Worm (Caenorhabditis elegans) whole organism, L1 larva: ENCODE results near the gene fntb-1.

Experiments
- C16A3.4 ChIP-seq: fragments of 150-350 bp; optimal IDR thresholded peaks from 2 replicates; lab custom pipeline; 2014; ENCODE audit warnings: missing biosample characterization, missing genetic modification characterization
- C34B4.2 ChIP-seq: sonication (generic microtip); optimal IDR thresholded peaks from 2 replicates; lab custom pipeline; 2017; ENCODE audit warnings: mild to moderate bottlenecking, missing genetic modification characterization, missing compliant biosample characterization
- F16B12.6 ChIP-seq: fragments of 150-350 bp; optimal IDR thresholded peaks from 2 replicates; lab custom pipeline; 2014; ENCODE audit warnings: missing biosample characterization, missing genetic modification characterization
- blmp-1 ChIP-seq: fragments of 150-350 bp; optimal IDR thresholded peaks from 2 replicates; lab custom pipeline; 2014; ENCODE audit warnings: missing biosample characterization, missing genetic modification characterization
- ceh-63 ChIP-seq: fragments of 200-800 bp; sonication (Bioruptor generic); optimal IDR thresholded peaks from 2 replicates; lab custom pipeline; 2018; ENCODE audit warnings: mild to moderate bottlenecking, missing genetic modification characterization, missing compliant biosample characterization
- efl-1 ChIP-seq, 4 experiments: fragments of 150-350 bp; optimal IDR thresholded peaks in 3 of 4; peaks in 1 of 4; 1 replicate in 1 of 4; 2 replicates in 3 of 4; lab custom pipeline; 2014; ENCODE audit warnings: missing biosample characterization in 2 of 4, missing genetic modification characterization in 2 of 4, missing genetic modification reagents in 2 of 4
- egl-27 ChIP-seq, 2 experiments: fragments of 150-350 bp in 1 of 2; sonication (generic microtip); optimal IDR thresholded peaks; 3 replicates each; lab custom pipeline; 2017 to 2018; ENCODE audit warnings: missing biosample characterization in 2 of 2, missing genetic modification characterization in 2 of 2, missing genetic modification reagents in 2 of 2
- elt-3 ChIP-seq, 6 experiments: fragments of 150-350 bp in 1 of 6; sonication (generic microtip); optimal IDR thresholded peaks; 2 replicates each; lab custom pipeline; 2017 to 2018; ENCODE audit warnings: missing biosample characterization in 6 of 6, missing genetic modification characterization in 6 of 6, inconsistent platforms in 1 of 6
- fkh-4 ChIP-seq: sonication (generic microtip); optimal IDR thresholded peaks from 2 replicates; lab custom pipeline; 2016; ENCODE audit warnings: missing compliant biosample characterization, missing genetic modification characterization, borderline replicate concordance
- fkh-8 ChIP-seq: sonication (generic microtip); optimal IDR thresholded peaks from 2 replicates; lab custom pipeline; 2016; ENCODE audit warnings: mild to moderate bottlenecking, missing genetic modification characterization, missing compliant biosample characterization
- fos-1 ChIP-seq: fragments of 150-350 bp; optimal IDR thresholded peaks from 2 replicates; lab custom pipeline; 2014; ENCODE audit warnings: missing biosample characterization, missing genetic modification characterization
- hlh-17 ChIP-seq: fragments of 200-800 bp; sonication (Bioruptor generic); optimal IDR thresholded peaks from 2 replicates; lab custom pipeline; 2018; ENCODE audit warnings: missing genetic modification characterization, mild to moderate bottlenecking, missing compliant biosample characterization, moderate library complexity, borderline replicate concordance
- irx-1 ChIP-seq: sonication (generic microtip); optimal IDR thresholded peaks from 2 replicates; lab custom pipeline; 2016; ENCODE audit warnings: missing genetic modification characterization, missing compliant biosample characterization
- isw-1 ChIP-seq: fragments of 200-800 bp; sonication (Bioruptor generic); IDR thresholded peaks from 2 replicates; pipeline ENCODE4 v1.3.6; 2022; ENCODE audit warnings: missing genetic modification characterization, missing compliant biosample characterization
- lin-13 ChIP-seq: fragments of 150-350 bp; optimal IDR thresholded peaks from 2 replicates; lab custom pipeline; 2014; ENCODE audit warnings: missing biosample characterization, missing genetic modification reagents, missing genetic modification characterization
- lin-14 ChIP-seq: fragments of 200-800 bp; sonication (Bioruptor generic); optimal IDR thresholded peaks from 2 replicates; lab custom pipeline; 2018; ENCODE audit warnings: mild to moderate bottlenecking, missing genetic modification characterization, moderate library complexity, missing compliant biosample characterization
- lin-39 ChIP-seq: fragments of 150-350 bp; optimal IDR thresholded peaks from 2 replicates; lab custom pipeline; 2014; ENCODE audit warnings: missing biosample characterization, missing genetic modification reagents, missing genetic modification characterization
- lir-3 ChIP-seq: sonication (generic microtip); optimal IDR thresholded peaks from 2 replicates; lab custom pipeline; 2016; ENCODE audit warnings: mild to moderate bottlenecking, missing genetic modification characterization, moderate library complexity, missing compliant biosample characterization; ENCODE audit not compliant: poor library complexity
- lsy-2 ChIP-seq, 2 experiments: fragments of 150-350 bp; optimal IDR thresholded peaks; 2 replicates each; lab custom pipeline; 2014; ENCODE audit warnings: missing biosample characterization in 2 of 2, missing genetic modification characterization in 2 of 2
- mab-9 ChIP-seq: fragments of 200-800 bp; sonication (Bioruptor generic); IDR thresholded peaks from 2 replicates; pipeline ENCODE4 v1.3.6; 2022; ENCODE audit warnings: missing genetic modification reagents, missing genetic modification characterization, missing compliant biosample characterization
- mef-2 ChIP-seq: fragments of 150-350 bp; optimal IDR thresholded peaks from 2 replicates; lab custom pipeline; 2014; ENCODE audit warnings: missing biosample characterization, missing genetic modification characterization
- nhr-11 ChIP-seq: fragments of 150-350 bp; optimal IDR thresholded peaks from 2 replicates; lab custom pipeline; 2014; ENCODE audit warnings: missing biosample characterization, missing genetic modification characterization
- nhr-19 ChIP-seq: fragments of 200-800 bp; sonication (Bioruptor generic); conservative IDR thresholded peaks from 2 replicates; pipeline ENCODE4 v1.3.6; 2022; ENCODE audit warnings: missing genetic modification characterization, missing compliant biosample characterization
- nhr-20 ChIP-seq: sonication (generic microtip); optimal IDR thresholded peaks from 2 replicates; lab custom pipeline; 2016; ENCODE audit warnings: mild to moderate bottlenecking, missing genetic modification characterization, missing compliant biosample characterization
- nhr-71 ChIP-seq: sonication (generic microtip); optimal IDR thresholded peaks from 2 replicates; lab custom pipeline; 2016; ENCODE audit warnings: mild to moderate bottlenecking, missing genetic modification characterization, moderate library complexity, missing compliant biosample characterization
- nhr-84 ChIP-seq: sonication (generic microtip); optimal IDR thresholded peaks from 2 replicates; lab custom pipeline; 2017; ENCODE audit warnings: missing biosample characterization, missing genetic modification characterization
- nhr-85 ChIP-seq: sonication (generic microtip); peaks from one replicate; lab custom pipeline; 2016; ENCODE audit warnings: missing genetic modification characterization, inconsistent platforms, missing compliant biosample characterization
- pax-3 ChIP-seq: fragments of 200-800 bp; sonication (Bioruptor generic); optimal IDR thresholded peaks from 2 replicates; lab custom pipeline; 2018; ENCODE audit warnings: mild to moderate bottlenecking, missing genetic modification characterization, moderate library complexity, missing compliant biosample characterization
- snpc-4 ChIP-seq: fragments of 150-350 bp; optimal IDR thresholded peaks from 2 replicates; lab custom pipeline; 2014; ENCODE audit warnings: missing biosample characterization, missing genetic modification characterization
- sox-4 ChIP-seq: sonication (generic microtip); optimal IDR thresholded peaks from 2 replicates; lab custom pipeline; 2016; ENCODE audit warnings: missing genetic modification characterization, missing compliant biosample characterization
- sup-37 ChIP-seq: fragments of 200-800 bp; sonication (Bioruptor generic); optimal IDR thresholded peaks from 2 replicates; lab custom pipeline; 2018; ENCODE audit warnings: mild to moderate bottlenecking, missing genetic modification characterization, missing compliant biosample characterization
- swsn-7 ChIP-seq: sonication (generic microtip); optimal IDR thresholded peaks from 2 replicates; lab custom pipeline; 2016; ENCODE audit warnings: missing genetic modification characterization, missing compliant biosample characterization
- unc-30 ChIP-seq: sonication (generic microtip); optimal IDR thresholded peaks from 2 replicates; lab custom pipeline; 2017; ENCODE audit warnings: missing biosample characterization, missing genetic modification characterization
- unc-62 ChIP-seq: fragments of 150-350 bp; optimal IDR thresholded peaks from 2 replicates; lab custom pipeline; 2014; ENCODE audit warnings: missing biosample characterization, missing genetic modification reagents, missing genetic modification characterization
- unc-86 ChIP-seq: sonication (generic microtip); optimal IDR thresholded peaks from 2 replicates; lab custom pipeline; 2016; ENCODE audit warnings: missing genetic modification characterization, missing compliant biosample characterization
- xbp-1 ChIP-seq: sonication (generic microtip); optimal IDR thresholded peaks from 2 replicates; lab custom pipeline; 2016; ENCODE audit warnings: missing genetic modification characterization, missing compliant biosample characterization
- zip-4 ChIP-seq: fragments of 200-800 bp; sonication (Bioruptor generic); optimal IDR thresholded peaks from 2 replicates; lab custom pipeline; 2018; ENCODE audit warnings: mild to moderate bottlenecking, missing genetic modification characterization, moderate library complexity, missing compliant biosample characterization

fntb-1 gene

ce11 chrV:14414964-14415564 is 32.4 kb upstream of the fntb-1 start, which contains the start of the genes nxf-1 and C15H11.11 (continued):
- TF ChIP-seq fkh-8 (tag; lab: Kevin White, UChicago) (peak; percentile 24), elt-3 (tag; optimal IDR thresholded peaks at IDR 0.05; lab: Kevin White, UChicago) (peak in 2 of 6 experiments; percentile 32 to 51), swsn-7 (tag; lab: Kevin White, UChicago) (peak; percentile 80), nhr-11 (tag; lab: Kevin White, UChicago) (peak; percentile 22), nhr-71 (peak; percentile 88), lin-13 (GFP tag; lab: Kevin White, UChicago) (peak; percentile 64), hlh-17 (GFP tag; lab: Kevin White, UChicago) (no peak), nhr-19 (peak; percentile 75), fos-1 (tag; lab: Kevin White, UChicago) (peak; percentile 11), lir-3 (tag; lab: Kevin White, UChicago) (peak; percentile 14), nhr-20 (tag; lab: Kevin White, UChicago) (peak; percentile 83), efl-1 (optimal IDR thresholded peaks at IDR 0.05; lab: Kevin White, UChicago) (peak; percentile 69 to 77), efl-1 (GFP tag; optimal IDR thresholded peaks at IDR 0.05 in 1 of 2; lab: Kevin White, UChicago) (peak; percentile 75 to 97), lin-39 (tag; lab: Kevin White, UChicago) (peak; percentile 57), ceh-63 (GFP tag; lab: Kevin White, UChicago) (no peak), irx-1 (tag; lab: Kevin White, UChicago) (peak; percentile 49), sox-4 (tag; lab: Kevin White, UChicago) (peak; percentile 1), C16A3.4 (tag; lab: Kevin White, UChicago) (peak; percentile 62), unc-86 (peak; percentile 72), lin-14 (GFP tag; lab: Kevin White, UChicago) (peak; percentile 80), xbp-1 (peak; percentile 76), unc-30 (tag; lab: Kevin White, UChicago) (no peak), blmp-1 (tag; lab: Kevin White, UChicago) (peak; percentile 60), mef-2 (tag; lab: Kevin White, UChicago) (no peak), snpc-4 (tag; lab: Kevin White, UChicago) (peak; percentile 62), isw-1 (GFP tag; lab: Robert Waterston, UW) (peak; percentile 37; the same call in 1 of the 2 replicates), sup-37 (GFP tag; lab: Kevin White, UChicago) (peak; percentile 17), F16B12.6 (tag; lab: Kevin White, UChicago) (peak; percentile 96), pax-3 (tag; lab: Kevin White, UChicago) (peak; percentile 49), zip-4 (GFP tag; lab: Kevin White, UChicago) (peak; percentile 68), mab-9 (GFP tag; lab: Robert Waterston, UW) (no peak), unc-62 (GFP tag; lab: Kevin White, UChicago) (no peak), nhr-84 (tag; lab: Kevin White, UChicago) (no peak), egl-27 (tag; optimal IDR thresholded peaks at IDR 0.05; lab: Kevin White, UChicago) (no peak), fkh-4 (tag; lab: Kevin White, UChicago) (no peak), nhr-85 (tag; lab: Kevin White, UChicago) (peak; percentile 79)

- TF ChIP-seq mef-2 (tag; lab: Kevin White, UChicago) (no peak), lsy-2 (tag; optimal IDR thresholded peaks at IDR 0.05; lab: Kevin White, UChicago) (peak in 1 of 2 experiments; percentile 12), isw-1 (GFP tag; lab: Robert Waterston, UW) (no peak), C34B4.2 (no peak)
Measured at ce11 chrV:14417735-14418134, 29.7 kb upstream of the fntb-1 start, which contains the start of the genes nxf-2 and set-31. nxf-2 (minus strand) TSS chrV:14417835. set-31 (plus strand) TSS chrV:14417903.

- TF ChIP-seq efl-1 (optimal IDR thresholded peaks at IDR 0.05; lab: Kevin White, UChicago) (no peak), efl-1 (GFP tag; optimal IDR thresholded peaks at IDR 0.05 in 1 of 2; lab: Kevin White, UChicago) (peak in 1 of 2 experiments; percentile 34), fkh-8 (tag; lab: Kevin White, UChicago) (no peak)
Measured at ce11 chrV:14419855-14420254, 27.6 kb upstream of the fntb-1 start.
